Fruit fly (Drosophila melanogaster): ENCODE measurements around the gene CG11178.

- TF ChIP-seq Clk (GFP tag; optimal IDR thresholded peaks at IDR 0.05) (no peak), CG33017 (tag; optimal IDR thresholded peaks at IDR 0.05) (no peak), kay (GFP tag; ENCODE audit: borderline replicate concordance) (no peak)
Observed at dm6 chrX:13579322-13579721, 26.2 kb upstream of the CG11178 start.

All from whole organism, adult.